Fruit fly (Drosophila melanogaster) whole organism, prepupa: ENCODE data around the gene Gr32a.

Experiments
- Blimp-1 ChIP-seq: fragments of 200-800 bp; sonication (Bioruptor generic); optimal IDR thresholded peaks from 3 replicates; lab custom pipeline; 2017; ENCODE audit warnings: missing biosample characterization, missing genetic modification characterization, mild to moderate bottlenecking, moderate library complexity, missing genetic modification reagents
- CG6792 ChIP-seq: fragments of 200-800 bp; sonication (Bioruptor generic); optimal IDR thresholded peaks from 3 replicates; lab custom pipeline; 2016; ENCODE audit warnings: missing biosample characterization, missing genetic modification characterization
- CG6808 ChIP-seq: fragments of 200-800 bp; sonication (Bioruptor generic); optimal IDR thresholded peaks from 3 replicates; lab custom pipeline; 2017; ENCODE audit warnings: missing biosample characterization, missing genetic modification characterization, mild to moderate bottlenecking, moderate library complexity, missing genetic modification reagents
- fkh ChIP-seq: fragments of 200-800 bp; sonication (Bioruptor generic); optimal IDR thresholded peaks from 3 replicates; lab custom pipeline; 2017; ENCODE audit warnings: missing biosample characterization, mild to moderate bottlenecking, missing genetic modification characterization, moderate library complexity

DNA sequence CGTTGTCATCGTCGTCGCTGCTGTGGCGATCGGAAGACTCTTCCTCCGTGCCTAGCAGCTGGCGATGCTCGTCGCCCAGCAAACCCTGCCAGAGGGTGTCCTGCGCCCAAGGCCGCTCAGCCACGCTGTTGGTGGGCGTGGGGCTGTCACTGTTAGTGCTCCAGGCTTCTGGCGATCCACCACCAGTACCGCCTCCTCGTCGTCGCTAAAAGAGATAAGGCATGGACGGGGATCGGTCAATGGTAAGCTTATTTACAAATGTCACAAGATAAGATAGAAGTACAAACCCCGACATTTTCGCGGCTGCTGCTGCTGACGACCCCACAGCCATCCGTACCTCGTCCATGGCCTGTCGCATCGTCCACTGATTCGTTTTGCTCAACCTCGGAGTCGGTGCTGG is 8.5 kb upstream of the Gr32a start:
- no peak for TF ChIP-seq Blimp-1 (GFP tag; lab: Kevin White, UChicago)
- TF ChIP-seq fkh (GFP tag; lab: Kevin White, UChicago): no peak
- TF ChIP-seq CG6808 (GFP tag; lab: Kevin White, UChicago): no peak
- no peak for TF ChIP-seq CG6792 (GFP tag; lab: Kevin White, UChicago)
